Worm (Caenorhabditis elegans): ENCODE data around the gene glb-3.

DNA sequence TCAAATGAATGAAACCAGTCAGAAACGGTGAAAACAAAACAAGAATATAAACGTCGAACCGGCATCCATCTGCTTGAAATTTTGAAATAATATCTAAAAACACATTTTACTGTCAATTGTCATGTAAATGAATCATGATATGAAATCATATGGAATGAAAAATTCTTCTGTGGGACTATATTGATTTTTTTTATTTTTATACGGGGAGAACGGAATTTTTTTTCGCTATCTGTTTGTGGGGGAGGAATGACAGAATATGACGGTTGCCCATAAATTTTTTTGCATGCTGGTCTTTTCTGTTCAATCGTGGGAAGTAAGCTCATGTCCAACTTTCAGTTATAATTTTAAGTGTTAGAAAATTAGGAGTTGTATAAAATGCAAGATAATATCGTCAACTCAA, 10.3 kb downstream of the glb-3 start, which contains the start of gene C06H2.7:
- TF ChIP-seq ama-1 (optimal IDR thresholded peaks at IDR 0.05) (no peak), flt-1 (GFP tag; IDR thresholded peaks at IDR 0.05) (no peak), tbx-11 (GFP tag; IDR thresholded peaks at IDR 0.05) (no peak)
